Worm (Caenorhabditis elegans) whole organism, L1 larva: Measurements from ENCODE around the gene Y42G9A.1.

Experiments used
- C16A3.4 ChIP-seq: fragments of 150-350 bp; optimal IDR thresholded peaks from 2 replicates; lab custom pipeline; 2014; ENCODE audit warnings: missing biosample characterization, missing genetic modification characterization
- Y116A8C.19 ChIP-seq: sonication (generic microtip); optimal IDR thresholded peaks from 2 replicates; lab custom pipeline; 2016; ENCODE audit warnings: missing compliant biosample characterization, missing genetic modification characterization, borderline replicate concordance
- alr-1 ChIP-seq: fragments of 200-800 bp; sonication (Bioruptor generic); optimal IDR thresholded peaks from 2 replicates; lab custom pipeline; 2018; ENCODE audit warnings: borderline replicate concordance, mild to moderate bottlenecking, missing genetic modification characterization, missing compliant biosample characterization
- aly-2 ChIP-seq: fragments of 150-350 bp; optimal IDR thresholded peaks from 2 replicates; lab custom pipeline; 2014; ENCODE audit warnings: missing biosample characterization, missing genetic modification characterization
- ama-1 ChIP-seq: fragments of 150-350 bp; optimal IDR thresholded peaks from 2 replicates; lab custom pipeline; 2014
- blmp-1 ChIP-seq: fragments of 150-350 bp; optimal IDR thresholded peaks from 2 replicates; lab custom pipeline; 2014; ENCODE audit warnings: missing biosample characterization, missing genetic modification characterization
- ceh-8 ChIP-seq: fragments of 200-800 bp; sonication (Bioruptor generic); optimal IDR thresholded peaks from 2 replicates; lab custom pipeline; 2018; ENCODE audit warnings: mild to moderate bottlenecking, missing genetic modification characterization, moderate library complexity, missing compliant biosample characterization
- ceh-82 ChIP-seq, 3 experiments: fragments of 150-350 bp in 1 of 3; sonication (generic microtip) in 2 of 3; optimal IDR thresholded peaks; 2 replicates each; lab custom pipeline; 2014 to 2017; ENCODE audit warnings: missing biosample characterization in 3 of 3, missing genetic modification characterization in 3 of 3
- dpl-1 ChIP-seq, 3 experiments: fragments of 150-350 bp in 2 of 3; sonication (generic microtip) in 1 of 3; optimal IDR thresholded peaks; 2 replicates each; lab custom pipeline; 2014 to 2017; ENCODE audit warnings: missing biosample characterization in 3 of 3, missing genetic modification characterization in 3 of 3, missing genetic modification reagents in 3 of 3
- dsc-1 ChIP-seq: sonication (generic microtip); optimal IDR thresholded peaks from 2 replicates; lab custom pipeline; 2016; ENCODE audit warnings: mild to moderate bottlenecking, missing genetic modification characterization, missing compliant biosample characterization
- efl-1 ChIP-seq, 4 experiments: fragments of 150-350 bp; optimal IDR thresholded peaks in 3 of 4; peaks in 1 of 4; 1 replicate in 1 of 4; 2 replicates in 3 of 4; lab custom pipeline; 2014; ENCODE audit warnings: missing biosample characterization in 2 of 4, missing genetic modification characterization in 2 of 4, missing genetic modification reagents in 2 of 4
- efl-3 ChIP-seq: fragments of 200-800 bp; sonication (Bioruptor generic); optimal IDR thresholded peaks from 2 replicates; lab custom pipeline; 2018; ENCODE audit warnings: mild to moderate bottlenecking, missing genetic modification characterization, missing compliant biosample characterization
- egl-13 ChIP-seq: sonication (generic microtip); optimal IDR thresholded peaks from 2 replicates; lab custom pipeline; 2016; ENCODE audit warnings: missing genotype, missing genetic modification reagents, missing genetic modification characterization, missing compliant biosample characterization
- fkh-4 ChIP-seq: sonication (generic microtip); optimal IDR thresholded peaks from 2 replicates; lab custom pipeline; 2016; ENCODE audit warnings: missing compliant biosample characterization, missing genetic modification characterization, borderline replicate concordance
- fkh-8 ChIP-seq: sonication (generic microtip); optimal IDR thresholded peaks from 2 replicates; lab custom pipeline; 2016; ENCODE audit warnings: mild to moderate bottlenecking, missing genetic modification characterization, missing compliant biosample characterization
- fos-1 ChIP-seq: fragments of 150-350 bp; optimal IDR thresholded peaks from 2 replicates; lab custom pipeline; 2014; ENCODE audit warnings: missing biosample characterization, missing genetic modification characterization
- hpl-2 ChIP-seq: fragments of 150-350 bp; optimal IDR thresholded peaks from 2 replicates; lab custom pipeline; 2014; ENCODE audit warnings: missing biosample characterization, missing genetic modification reagents, missing genetic modification characterization
- lin-13 ChIP-seq: fragments of 150-350 bp; optimal IDR thresholded peaks from 2 replicates; lab custom pipeline; 2014; ENCODE audit warnings: missing biosample characterization, missing genetic modification reagents, missing genetic modification characterization
- lin-14 ChIP-seq: fragments of 200-800 bp; sonication (Bioruptor generic); optimal IDR thresholded peaks from 2 replicates; lab custom pipeline; 2018; ENCODE audit warnings: mild to moderate bottlenecking, missing genetic modification characterization, moderate library complexity, missing compliant biosample characterization
- lin-35 ChIP-seq, 2 experiments: fragments of 150-350 bp; optimal IDR thresholded peaks; 2 replicates each; lab custom pipeline; 2014; ENCODE audit warnings: missing biosample characterization in 2 of 2, missing genetic modification characterization in 2 of 2, missing genetic modification reagents in 2 of 2
- lin-39 ChIP-seq: fragments of 150-350 bp; optimal IDR thresholded peaks from 2 replicates; lab custom pipeline; 2014; ENCODE audit warnings: missing biosample characterization, missing genetic modification reagents, missing genetic modification characterization
- lsy-2 ChIP-seq, 2 experiments: fragments of 150-350 bp; optimal IDR thresholded peaks; 2 replicates each; lab custom pipeline; 2014; ENCODE audit warnings: missing biosample characterization in 2 of 2, missing genetic modification characterization in 2 of 2
- mdl-1 ChIP-seq, 2 experiments: fragments of 150-350 bp; optimal IDR thresholded peaks; 2 replicates each; lab custom pipeline; 2014 to 2017; ENCODE audit warnings: missing biosample characterization in 2 of 2, missing genetic modification characterization in 2 of 2, inconsistent platforms in 1 of 2
- mef-2 ChIP-seq: fragments of 150-350 bp; optimal IDR thresholded peaks from 2 replicates; lab custom pipeline; 2014; ENCODE audit warnings: missing biosample characterization, missing genetic modification characterization
- mep-1 ChIP-seq: fragments of 150-350 bp; optimal IDR thresholded peaks from 2 replicates; lab custom pipeline; 2014; ENCODE audit warnings: missing biosample characterization, missing genetic modification characterization
- nhr-11 ChIP-seq: fragments of 150-350 bp; optimal IDR thresholded peaks from 2 replicates; lab custom pipeline; 2014; ENCODE audit warnings: missing biosample characterization, missing genetic modification characterization
- nhr-19 ChIP-seq: fragments of 200-800 bp; sonication (Bioruptor generic); conservative IDR thresholded peaks from 2 replicates; pipeline ENCODE4 v1.3.6; 2022; ENCODE audit warnings: missing genetic modification characterization, missing compliant biosample characterization
- nhr-20 ChIP-seq: sonication (generic microtip); optimal IDR thresholded peaks from 2 replicates; lab custom pipeline; 2016; ENCODE audit warnings: mild to moderate bottlenecking, missing genetic modification characterization, missing compliant biosample characterization
- nhr-71 ChIP-seq: sonication (generic microtip); optimal IDR thresholded peaks from 2 replicates; lab custom pipeline; 2016; ENCODE audit warnings: mild to moderate bottlenecking, missing genetic modification characterization, moderate library complexity, missing compliant biosample characterization
- nhr-77 ChIP-seq: fragments of 150-350 bp; optimal IDR thresholded peaks from 2 replicates; lab custom pipeline; 2014; ENCODE audit warnings: missing biosample characterization, missing genetic modification characterization
- nhr-85 ChIP-seq: sonication (generic microtip); peaks from one replicate; lab custom pipeline; 2016; ENCODE audit warnings: missing genetic modification characterization, inconsistent platforms, missing compliant biosample characterization
- nhr-90 ChIP-seq: sonication (generic microtip); optimal IDR thresholded peaks from 2 replicates; lab custom pipeline; 2016; ENCODE audit warnings: mild to moderate bottlenecking, missing genetic modification characterization, missing compliant biosample characterization; ENCODE audit not compliant: poor library complexity
- pqm-1 ChIP-seq: sonication (generic microtip); optimal IDR thresholded peaks from 3 replicates; lab custom pipeline; 2017; ENCODE audit warnings: missing biosample characterization, missing genetic modification characterization
- rnt-1 ChIP-seq: sonication (generic microtip); optimal IDR thresholded peaks from 2 replicates; lab custom pipeline; 2016; ENCODE audit warnings: mild to moderate bottlenecking, missing genetic modification characterization, moderate library complexity, missing compliant biosample characterization
- skn-1 ChIP-seq: fragments of 150-350 bp; optimal IDR thresholded peaks from 2 replicates; lab custom pipeline; 2014; ENCODE audit warnings: missing biosample characterization, missing genetic modification characterization
- snpc-4 ChIP-seq: fragments of 150-350 bp; optimal IDR thresholded peaks from 2 replicates; lab custom pipeline; 2014; ENCODE audit warnings: missing biosample characterization, missing genetic modification characterization
- snu-23 ChIP-seq: sonication (generic microtip); optimal IDR thresholded peaks from 2 replicates; lab custom pipeline; 2016; ENCODE audit warnings: missing genetic modification characterization, missing compliant biosample characterization
- sox-4 ChIP-seq: sonication (generic microtip); optimal IDR thresholded peaks from 2 replicates; lab custom pipeline; 2016; ENCODE audit warnings: missing genetic modification characterization, missing compliant biosample characterization
- sptf-1 ChIP-seq: fragments of 150-350 bp; optimal IDR thresholded peaks from 2 replicates; lab custom pipeline; 2014; ENCODE audit warnings: missing biosample characterization, missing genetic modification characterization
- sup-37 ChIP-seq: fragments of 200-800 bp; sonication (Bioruptor generic); optimal IDR thresholded peaks from 2 replicates; lab custom pipeline; 2018; ENCODE audit warnings: mild to moderate bottlenecking, missing genetic modification characterization, missing compliant biosample characterization
- swsn-7 ChIP-seq: sonication (generic microtip); optimal IDR thresholded peaks from 2 replicates; lab custom pipeline; 2016; ENCODE audit warnings: missing genetic modification characterization, missing compliant biosample characterization
- tlp-1 ChIP-seq: fragments of 150-350 bp; optimal IDR thresholded peaks from 2 replicates; lab custom pipeline; 2014; ENCODE audit warnings: missing biosample characterization, missing genetic modification characterization
- unc-30 ChIP-seq: sonication (generic microtip); optimal IDR thresholded peaks from 2 replicates; lab custom pipeline; 2017; ENCODE audit warnings: missing biosample characterization, missing genetic modification characterization
- unc-86 ChIP-seq: sonication (generic microtip); optimal IDR thresholded peaks from 2 replicates; lab custom pipeline; 2016; ENCODE audit warnings: missing genetic modification characterization, missing compliant biosample characterization
- vab-15 ChIP-seq: sonication (generic microtip); optimal IDR thresholded peaks from 2 replicates; lab custom pipeline; 2017; ENCODE audit warnings: missing genotype, mild to moderate bottlenecking, missing genetic modification characterization, missing compliant biosample characterization
- xbp-1 ChIP-seq: sonication (generic microtip); optimal IDR thresholded peaks from 2 replicates; lab custom pipeline; 2016; ENCODE audit warnings: missing genetic modification characterization, missing compliant biosample characterization

The Y42G9A.1 gene

DNA sequence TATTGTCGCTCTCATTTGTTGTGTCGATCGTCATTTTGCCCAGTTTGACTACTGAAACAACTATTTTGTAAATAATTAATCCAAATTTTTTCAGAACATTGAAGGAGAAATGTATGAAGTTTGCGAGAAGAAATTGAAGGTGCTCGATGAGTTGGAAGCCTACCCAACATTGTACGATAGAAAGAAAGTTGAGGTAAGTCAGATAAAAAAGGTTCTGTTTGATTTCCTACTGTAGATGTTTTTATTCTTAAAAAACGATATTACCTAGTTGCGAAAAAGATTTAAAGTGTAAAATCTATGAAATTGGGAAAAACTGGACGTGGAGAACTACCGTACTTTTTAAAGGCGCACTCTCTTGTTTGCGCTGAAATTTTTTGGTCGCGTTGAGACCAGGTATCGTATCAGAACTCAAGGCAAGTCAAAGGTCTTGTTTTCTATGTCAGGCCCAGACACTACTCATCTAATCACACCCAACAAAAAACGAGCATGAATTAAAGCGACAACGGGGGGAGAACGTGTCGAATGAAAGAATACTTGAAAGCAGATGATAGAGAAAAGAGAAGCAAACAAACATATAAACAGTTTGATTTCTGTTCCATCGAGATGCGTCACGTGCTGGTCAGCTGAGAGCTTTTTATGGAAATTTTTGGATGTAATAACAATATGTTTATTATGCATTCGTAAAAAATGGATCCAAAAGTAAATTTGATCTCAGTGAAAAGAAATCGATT is 18.9 kb downstream of the Y42G9A.1 start, which contains the start of gene efk-1:
TSS of gene efk-1 (minus strand) at position 51 of the 731 bp plus-strand sequence.
- no peak for TF ChIP-seq nhr-90 (tag; lab: Kevin White, UChicago)
- TF ChIP-seq nhr-11 (tag; lab: Kevin White, UChicago) = no peak
- peak in 1 of 2 experiments; percentile 45 for TF ChIP-seq lin-35 (GFP tag; optimal IDR thresholded peaks at IDR 0.05; lab: Kevin White, UChicago)
- no peak for TF ChIP-seq xbp-1 (tag; lab: Kevin White, UChicago)
- TF ChIP-seq mep-1 (tag; lab: Kevin White, UChicago) = peak; percentile 7
- no peak for TF ChIP-seq lin-39
- TF ChIP-seq mdl-1 (tag; optimal IDR thresholded peaks at IDR 0.05; lab: Kevin White, UChicago) = no peak
- no peak for TF ChIP-seq sup-37
- no peak for TF ChIP-seq efl-1 (optimal IDR thresholded peaks at IDR 0.05; lab: Kevin White, UChicago)
- peak in 1 of 2 experiments; percentile 26 for TF ChIP-seq efl-1 (GFP tag; optimal IDR thresholded peaks at IDR 0.05 in 1 of 2; lab: Kevin White, UChicago)
- TF ChIP-seq egl-13 (tag; lab: Kevin White, UChicago) = no peak
- no peak for TF ChIP-seq nhr-77 (tag; lab: Kevin White, UChicago)
- TF ChIP-seq ceh-82 (tag; optimal IDR thresholded peaks at IDR 0.05; lab: Kevin White, UChicago) = no peak
- TF ChIP-seq lin-14 (GFP tag; lab: Kevin White, UChicago) = peak; percentile 8
- peak; percentile 1 for TF ChIP-seq C16A3.4 (tag; lab: Kevin White, UChicago)
- TF ChIP-seq snpc-4 (tag; lab: Kevin White, UChicago) = no peak
- no peak for TF ChIP-seq unc-86 (tag; lab: Kevin White, UChicago)
- no peak for TF ChIP-seq lsy-2 (tag; optimal IDR thresholded peaks at IDR 0.05; lab: Kevin White, UChicago)
- no peak for TF ChIP-seq vab-15 (tag; lab: Kevin White, UChicago)

- peak; percentile 25 to 30 for TF ChIP-seq efl-1 (optimal IDR thresholded peaks at IDR 0.05; lab: Kevin White, UChicago)
- peak; percentile 8 to 29 for TF ChIP-seq efl-1 (GFP tag; optimal IDR thresholded peaks at IDR 0.05 in 1 of 2; lab: Kevin White, UChicago)
- no peak for TF ChIP-seq hpl-2
- peak; percentile 3 for TF ChIP-seq xbp-1 (tag; lab: Kevin White, UChicago)
- peak; percentile 40 for TF ChIP-seq swsn-7 (tag; lab: Kevin White, UChicago)
- TF ChIP-seq aly-2 (tag; lab: Kevin White, UChicago) = peak; percentile 2
- peak; percentile 10 for TF ChIP-seq dsc-1
- peak; percentile 43 to 56 for TF ChIP-seq lsy-2 (tag; optimal IDR thresholded peaks at IDR 0.05; lab: Kevin White, UChicago)
- TF ChIP-seq blmp-1 = peak; percentile 85
- peak; percentile 36 for TF ChIP-seq nhr-19 (GFP tag; lab: Robert Waterston, UW)
- peak in 1 of 3 experiments; percentile 26 for TF ChIP-seq dpl-1 (GFP tag; optimal IDR thresholded peaks at IDR 0.05; lab: Kevin White, UChicago)
- TF ChIP-seq sptf-1 (tag; lab: Kevin White, UChicago) = no peak
- TF ChIP-seq fkh-8 = no peak
- peak; percentile 72 for TF ChIP-seq nhr-71 (tag; lab: Kevin White, UChicago)
- TF ChIP-seq lin-35 (GFP tag; optimal IDR thresholded peaks at IDR 0.05; lab: Kevin White, UChicago) = peak in 1 of 2 experiments; percentile 34
- TF ChIP-seq ceh-82 (tag; optimal IDR thresholded peaks at IDR 0.05; lab: Kevin White, UChicago) = peak in 2 of 3 experiments; percentile 5 to 67
- peak; percentile 29 for TF ChIP-seq skn-1
- TF ChIP-seq fos-1 = peak; percentile 25
- TF ChIP-seq nhr-85 (tag; lab: Kevin White, UChicago) = peak; percentile 67
- peak; percentile 70 for TF ChIP-seq rnt-1 (tag; lab: Kevin White, UChicago)
- TF ChIP-seq snu-23 = peak; percentile 76
- TF ChIP-seq lin-14 (GFP tag; lab: Kevin White, UChicago) = peak; percentile 84
- no peak for TF ChIP-seq fkh-4
- no peak for TF ChIP-seq nhr-90 (tag; lab: Kevin White, UChicago)
- TF ChIP-seq nhr-20 (tag; lab: Kevin White, UChicago) = peak; percentile 60
Observed at ce11 chrIII:6170038-6170437, 20.3 kb downstream of the Y42G9A.1 start.

- TF ChIP-seq Y116A8C.19 (tag; lab: Kevin White, UChicago) (no peak), ama-1 (lab: Kevin White, UChicago) (no peak), ceh-8 (no peak), snpc-4 (tag; lab: Kevin White, UChicago) (no peak), hpl-2 (peak; percentile 38), nhr-77 (tag; lab: Kevin White, UChicago) (peak; percentile 55), unc-30 (tag; lab: Kevin White, UChicago) (no peak), sup-37 (no peak), sox-4 (no peak), rnt-1 (tag; lab: Kevin White, UChicago) (peak; percentile 83), lin-13 (GFP tag; lab: Kevin White, UChicago) (peak; percentile 60), tlp-1 (tag; lab: Kevin White, UChicago) (no peak), efl-3 (GFP tag; lab: Kevin White, UChicago) (no peak), mef-2 (tag; lab: Kevin White, UChicago) (no peak), pqm-1 (tag; lab: Kevin White, UChicago) (no peak), alr-1 (tag; lab: Kevin White, UChicago) (no peak), mep-1 (tag; lab: Kevin White, UChicago) (peak; percentile 88)
Observed at ce11 chrIII:6173020-6173597, 23.3 kb downstream of the Y42G9A.1 start, which contains the start of the genes abcf-3 and F42A10.5. Gene abcf-3 (plus strand): TSS chrIII:6173403. Gene F42A10.5 (minus strand): TSS chrIII:6173477.
